Worm (Caenorhabditis elegans): ENCODE data around the gene dgtr-1.

DNA sequence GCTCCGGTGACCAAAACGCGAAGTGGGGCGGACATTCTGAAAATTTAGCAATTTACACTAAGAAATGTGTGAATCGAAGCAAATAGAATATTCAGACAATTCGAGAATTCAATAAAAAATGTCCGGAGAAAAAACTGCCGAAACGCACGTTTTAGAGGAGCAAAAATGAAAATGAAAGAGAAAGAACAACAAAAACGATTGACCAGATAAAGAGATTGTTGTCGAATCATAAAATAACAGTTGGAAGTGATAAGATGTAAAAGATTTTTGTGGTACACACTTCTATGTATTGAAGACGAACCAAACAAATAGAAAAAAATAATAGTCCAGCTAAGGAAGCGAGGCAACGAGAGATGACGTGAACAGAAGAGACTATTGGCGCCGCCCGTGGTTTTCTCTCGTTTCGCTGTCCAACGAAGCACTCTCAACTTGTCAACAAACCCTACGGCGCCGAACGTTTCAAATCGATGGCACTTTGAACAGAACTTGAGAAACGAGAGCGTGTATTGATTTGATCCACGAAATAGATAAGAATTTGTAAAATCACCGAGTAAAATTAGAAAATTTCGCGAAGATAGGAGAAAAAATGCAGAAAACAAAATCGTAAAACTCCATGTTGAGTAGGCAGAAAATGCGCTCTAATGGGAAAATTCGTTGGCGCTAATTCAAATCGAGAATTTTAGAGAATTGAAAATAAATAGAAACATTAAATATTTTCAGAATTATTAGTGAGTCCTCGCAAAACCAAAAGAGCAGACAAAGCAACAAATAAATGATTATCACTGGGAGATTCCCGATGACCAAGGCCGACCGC is 19.8 kb downstream of the dgtr-1 start, which contains the start of gene mdh-1:
- TF ChIP-seq unc-130 (GFP tag; optimal IDR thresholded peaks at IDR 0.05) (no peak), K11D2.4 (GFP tag; IDR thresholded peaks at IDR 0.05) (no peak), ceh-79 (tag; optimal IDR thresholded peaks at IDR 0.05) (no peak), sea-2 (GFP tag; IDR thresholded peaks at IDR 0.05) (no peak)
